Fruit fly (Drosophila melanogaster) S2 (cell line): ENCODE measurements around the gene CG13722.

Experiments
- CG8478 ChIP-seq: fragments of >200 bp; optimal IDR thresholded peaks from 2 replicates; lab custom pipeline; 2018
- CTCF ChIP-seq, 2 experiments: fragments of >200 bp; optimal IDR thresholded peaks; 2 replicates each; lab custom pipeline; 2018

- no peak for TF ChIP-seq CG8478
- no peak for TF ChIP-seq CTCF (optimal IDR thresholded peaks at IDR 0.05; lab: Kevin White, UChicago)
Observed at dm6 chr3L:4508307-4508706, 17.5 kb upstream of the CG13722 start, which contains the start of gene NT1.
